1 worm cellular context compared by ENCODE assay signal in the genomic region with DNA sequence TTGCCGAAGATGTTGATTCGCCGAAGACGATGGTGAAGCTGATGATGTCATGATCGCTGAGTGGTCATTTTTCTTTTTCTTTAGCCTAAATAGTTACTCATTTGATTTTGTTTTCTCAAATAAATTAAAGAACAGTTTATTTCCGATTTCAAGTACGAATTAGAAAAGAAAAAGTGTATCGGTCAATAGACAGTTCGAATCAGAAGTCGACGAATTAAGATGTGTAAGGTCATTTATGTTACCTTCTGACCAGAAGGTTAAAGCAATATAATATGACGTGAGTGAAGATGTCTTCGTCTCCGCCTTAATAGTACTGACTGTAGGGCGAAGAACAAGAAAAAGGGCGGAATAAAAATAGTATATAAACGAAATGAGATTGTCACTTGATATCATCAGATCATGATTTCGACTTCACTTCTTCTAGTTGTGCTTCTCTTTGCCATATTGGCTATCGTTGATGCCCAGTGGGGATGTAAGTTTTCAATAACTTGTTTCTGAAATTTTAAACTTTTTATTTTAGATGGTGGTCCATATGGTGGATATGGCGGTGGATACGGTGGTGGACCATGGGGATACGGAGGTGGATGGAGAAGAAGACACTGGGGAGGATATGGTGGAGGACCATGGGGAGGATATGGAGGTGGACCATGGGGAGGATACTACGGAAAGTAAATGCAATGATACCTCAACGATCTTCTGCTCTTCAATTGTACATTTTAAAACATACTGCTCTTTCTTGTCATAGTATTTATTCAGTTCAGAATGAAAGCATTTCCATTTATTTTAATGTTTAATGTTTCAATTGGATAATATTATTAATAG.
TF ChIP-seq lines count a peak whose summit lies in the region.

A gene (minus strand): TSS at position 51 of the 822 bp plus-strand sequence.
A gene (plus strand): TSS at position 389 of the 822 bp plus-strand sequence.

TF ChIP-seq in whole organism, L1 larva, 84 proteins besides CTCF, POLR2A, EP300 and RAD21 (continued from another document):
- TF ChIP-seq snpc-4 (tag; optimal IDR thresholded peaks at IDR 0.05; lab: Kevin White, UChicago) (no peak), ets-5 (GFP tag; IDR thresholded peaks at IDR 0.05; lab: Robert Waterston, UW) (no peak), nhr-71 (tag; optimal IDR thresholded peaks at IDR 0.05; lab: Kevin White, UChicago) (peak; percentile 40), zip-4 (GFP tag; optimal IDR thresholded peaks at IDR 0.05; lab: Kevin White, UChicago) (no peak), swsn-7 (tag; optimal IDR thresholded peaks at IDR 0.05; lab: Kevin White, UChicago) (no peak), C34B4.2 (tag; optimal IDR thresholded peaks at IDR 0.05; lab: Kevin White, UChicago) (no peak), isw-1 (GFP tag; IDR thresholded peaks at IDR 0.05; lab: Robert Waterston, UW) (no peak), nhr-90 (tag; optimal IDR thresholded peaks at IDR 0.05; lab: Kevin White, UChicago; ENCODE audit: poor library complexity) (peak; percentile 51), nhr-237 (tag; optimal IDR thresholded peaks at IDR 0.05; lab: Kevin White, UChicago) (no peak), mep-1 (tag; optimal IDR thresholded peaks at IDR 0.05; lab: Kevin White, UChicago) (no peak), blmp-1 (tag; optimal IDR thresholded peaks at IDR 0.05; lab: Kevin White, UChicago) (peak; percentile 26), nhr-11 (tag; optimal IDR thresholded peaks at IDR 0.05; lab: Kevin White, UChicago) (no peak), mab-9 (GFP tag; IDR thresholded peaks at IDR 0.05; lab: Robert Waterston, UW) (no peak), unc-86 (tag; optimal IDR thresholded peaks at IDR 0.05; lab: Kevin White, UChicago) (no peak), xbp-1 (tag; optimal IDR thresholded peaks at IDR 0.05; lab: Kevin White, UChicago) (no peak), alr-1 (tag; optimal IDR thresholded peaks at IDR 0.05; lab: Kevin White, UChicago; ENCODE audit: borderline replicate concordance) (no peak), sptf-1 (tag; optimal IDR thresholded peaks at IDR 0.05; lab: Kevin White, UChicago) (no peak), egl-27 (tag; optimal IDR thresholded peaks at IDR 0.05; lab: Kevin White, UChicago) (no peak), hpl-2 (GFP tag; optimal IDR thresholded peaks at IDR 0.05; lab: Kevin White, UChicago) (no peak), fkh-10 (GFP tag; optimal IDR thresholded peaks at IDR 0.05; lab: Kevin White, UChicago) (no peak), nhr-20 (tag; optimal IDR thresholded peaks at IDR 0.05; lab: Kevin White, UChicago) (peak; percentile 54), ztf-4 (tag; optimal IDR thresholded peaks at IDR 0.05; lab: Kevin White, UChicago) (no peak), sup-37 (GFP tag; optimal IDR thresholded peaks at IDR 0.05; lab: Kevin White, UChicago) (no peak), ceh-90 (tag; optimal IDR thresholded peaks at IDR 0.05; lab: Kevin White, UChicago) (no peak), ceh-88 (GFP tag; IDR thresholded peaks at IDR 0.05; lab: Robert Waterston, UW) (no peak), nhr-28 (tag; optimal IDR thresholded peaks at IDR 0.05; lab: Kevin White, UChicago) (no peak), nhr-84 (tag; optimal IDR thresholded peaks at IDR 0.05; lab: Kevin White, UChicago) (no peak)
